Worm (Caenorhabditis elegans) whole organism, L1 larva: ENCODE measurements around the gene srbc-37.

ENCODE experiments used
- C04F5.9 ChIP-seq: sonication (generic microtip); optimal IDR thresholded peaks from 2 replicates; lab custom pipeline; 2016; ENCODE audit warnings: missing genetic modification characterization, missing compliant biosample characterization
- C34B4.2 ChIP-seq: sonication (generic microtip); optimal IDR thresholded peaks from 2 replicates; lab custom pipeline; 2017; ENCODE audit warnings: mild to moderate bottlenecking, missing genetic modification characterization, missing compliant biosample characterization
- aly-2 ChIP-seq: fragments of 150-350 bp; optimal IDR thresholded peaks from 2 replicates; lab custom pipeline; 2014; ENCODE audit warnings: missing biosample characterization, missing genetic modification characterization
- ama-1 ChIP-seq: fragments of 150-350 bp; optimal IDR thresholded peaks from 2 replicates; lab custom pipeline; 2014
- blmp-1 ChIP-seq: fragments of 150-350 bp; optimal IDR thresholded peaks from 2 replicates; lab custom pipeline; 2014; ENCODE audit warnings: missing biosample characterization, missing genetic modification characterization
- ceh-63 ChIP-seq: fragments of 200-800 bp; sonication (Bioruptor generic); optimal IDR thresholded peaks from 2 replicates; lab custom pipeline; 2018; ENCODE audit warnings: mild to moderate bottlenecking, missing genetic modification characterization, missing compliant biosample characterization
- ceh-82 ChIP-seq, 3 experiments: fragments of 150-350 bp in 1 of 3; sonication (generic microtip) in 2 of 3; optimal IDR thresholded peaks; 2 replicates each; lab custom pipeline; 2014 to 2017; ENCODE audit warnings: missing biosample characterization in 3 of 3, missing genetic modification characterization in 3 of 3
- ceh-90 ChIP-seq: sonication (generic microtip); optimal IDR thresholded peaks from 2 replicates; lab custom pipeline; 2016; ENCODE audit warnings: missing genetic modification characterization, missing compliant biosample characterization
- ces-1 ChIP-seq: fragments of 150-350 bp; optimal IDR thresholded peaks from 2 replicates; lab custom pipeline; 2014; ENCODE audit warnings: missing biosample characterization, missing genetic modification reagents, missing genetic modification characterization
- dsc-1 ChIP-seq: sonication (generic microtip); optimal IDR thresholded peaks from 2 replicates; lab custom pipeline; 2016; ENCODE audit warnings: mild to moderate bottlenecking, missing genetic modification characterization, missing compliant biosample characterization
- elt-2 ChIP-seq: sonication (generic microtip); optimal IDR thresholded peaks from 2 replicates; lab custom pipeline; 2016; ENCODE audit warnings: missing genetic modification characterization, mild to moderate bottlenecking, inconsistent platforms, missing compliant biosample characterization, missing genetic modification reagents
- elt-3 ChIP-seq, 6 experiments: fragments of 150-350 bp in 1 of 6; sonication (generic microtip); optimal IDR thresholded peaks; 2 replicates each; lab custom pipeline; 2017 to 2018; ENCODE audit warnings: missing biosample characterization in 6 of 6, missing genetic modification characterization in 6 of 6, inconsistent platforms in 1 of 6
- ets-5 ChIP-seq: fragments of 200-800 bp; sonication (Bioruptor generic); IDR thresholded peaks from 2 replicates; pipeline ENCODE4 v1.3.6; 2022; ENCODE audit warnings: missing genetic modification characterization, missing compliant biosample characterization
- fkh-4 ChIP-seq: sonication (generic microtip); optimal IDR thresholded peaks from 2 replicates; lab custom pipeline; 2016; ENCODE audit warnings: missing compliant biosample characterization, missing genetic modification characterization, borderline replicate concordance
- fos-1 ChIP-seq: fragments of 150-350 bp; optimal IDR thresholded peaks from 2 replicates; lab custom pipeline; 2014; ENCODE audit warnings: missing biosample characterization, missing genetic modification characterization
- grh-1 ChIP-seq: fragments of 200-800 bp; sonication (Bioruptor generic); IDR thresholded peaks from 2 replicates; pipeline ENCODE4 v1.3.6; 2022; ENCODE audit warnings: missing genetic modification reagents, missing genetic modification characterization, missing compliant biosample characterization
- hlh-4 ChIP-seq: sonication (generic microtip); optimal IDR thresholded peaks from 2 replicates; lab custom pipeline; 2016; ENCODE audit warnings: mild to moderate bottlenecking, missing genetic modification characterization, missing compliant biosample characterization
- hpl-2 ChIP-seq: fragments of 150-350 bp; optimal IDR thresholded peaks from 2 replicates; lab custom pipeline; 2014; ENCODE audit warnings: missing biosample characterization, missing genetic modification reagents, missing genetic modification characterization
- irx-1 ChIP-seq: sonication (generic microtip); optimal IDR thresholded peaks from 2 replicates; lab custom pipeline; 2016; ENCODE audit warnings: missing genetic modification characterization, missing compliant biosample characterization
- isw-1 ChIP-seq: fragments of 200-800 bp; sonication (Bioruptor generic); IDR thresholded peaks from 2 replicates; pipeline ENCODE4 v1.3.6; 2022; ENCODE audit warnings: missing genetic modification characterization, missing compliant biosample characterization
- jun-1 ChIP-seq: fragments of 150-350 bp; optimal IDR thresholded peaks from 2 replicates; lab custom pipeline; 2014; ENCODE audit warnings: missing biosample characterization, missing genetic modification reagents, missing genetic modification characterization
- lin-13 ChIP-seq: fragments of 150-350 bp; optimal IDR thresholded peaks from 2 replicates; lab custom pipeline; 2014; ENCODE audit warnings: missing biosample characterization, missing genetic modification reagents, missing genetic modification characterization
- lin-39 ChIP-seq: fragments of 150-350 bp; optimal IDR thresholded peaks from 2 replicates; lab custom pipeline; 2014; ENCODE audit warnings: missing biosample characterization, missing genetic modification reagents, missing genetic modification characterization
- lsy-2 ChIP-seq, 2 experiments: fragments of 150-350 bp; optimal IDR thresholded peaks; 2 replicates each; lab custom pipeline; 2014; ENCODE audit warnings: missing biosample characterization in 2 of 2, missing genetic modification characterization in 2 of 2
- mab-9 ChIP-seq: fragments of 200-800 bp; sonication (Bioruptor generic); IDR thresholded peaks from 2 replicates; pipeline ENCODE4 v1.3.6; 2022; ENCODE audit warnings: missing genetic modification reagents, missing genetic modification characterization, missing compliant biosample characterization
- mdl-1 ChIP-seq, 2 experiments: fragments of 150-350 bp; optimal IDR thresholded peaks; 2 replicates each; lab custom pipeline; 2014 to 2017; ENCODE audit warnings: missing biosample characterization in 2 of 2, missing genetic modification characterization in 2 of 2, inconsistent platforms in 1 of 2
- mep-1 ChIP-seq: fragments of 150-350 bp; optimal IDR thresholded peaks from 2 replicates; lab custom pipeline; 2014; ENCODE audit warnings: missing biosample characterization, missing genetic modification characterization
- nhr-11 ChIP-seq: fragments of 150-350 bp; optimal IDR thresholded peaks from 2 replicates; lab custom pipeline; 2014; ENCODE audit warnings: missing biosample characterization, missing genetic modification characterization
- nhr-19 ChIP-seq: fragments of 200-800 bp; sonication (Bioruptor generic); conservative IDR thresholded peaks from 2 replicates; pipeline ENCODE4 v1.3.6; 2022; ENCODE audit warnings: missing genetic modification characterization, missing compliant biosample characterization
- nhr-28 ChIP-seq: fragments of 150-350 bp; optimal IDR thresholded peaks from 2 replicates; lab custom pipeline; 2014; ENCODE audit warnings: missing biosample characterization, missing genetic modification characterization
- nhr-47 ChIP-seq: sonication (generic microtip); optimal IDR thresholded peaks from 2 replicates; lab custom pipeline; 2016; ENCODE audit warnings: mild to moderate bottlenecking, missing genetic modification characterization, moderate library complexity, missing compliant biosample characterization
- nhr-71 ChIP-seq: sonication (generic microtip); optimal IDR thresholded peaks from 2 replicates; lab custom pipeline; 2016; ENCODE audit warnings: mild to moderate bottlenecking, missing genetic modification characterization, moderate library complexity, missing compliant biosample characterization
- nhr-76 ChIP-seq: sonication (generic microtip); optimal IDR thresholded peaks from 2 replicates; lab custom pipeline; 2017; ENCODE audit warnings: missing biosample characterization, missing genetic modification characterization
- nhr-85 ChIP-seq: sonication (generic microtip); peaks from one replicate; lab custom pipeline; 2016; ENCODE audit warnings: missing genetic modification characterization, inconsistent platforms, missing compliant biosample characterization
- pax-3 ChIP-seq: fragments of 200-800 bp; sonication (Bioruptor generic); optimal IDR thresholded peaks from 2 replicates; lab custom pipeline; 2018; ENCODE audit warnings: mild to moderate bottlenecking, missing genetic modification characterization, moderate library complexity, missing compliant biosample characterization
- pqm-1 ChIP-seq: sonication (generic microtip); optimal IDR thresholded peaks from 3 replicates; lab custom pipeline; 2017; ENCODE audit warnings: missing biosample characterization, missing genetic modification characterization
- rnt-1 ChIP-seq: sonication (generic microtip); optimal IDR thresholded peaks from 2 replicates; lab custom pipeline; 2016; ENCODE audit warnings: mild to moderate bottlenecking, missing genetic modification characterization, moderate library complexity, missing compliant biosample characterization
- skn-1 ChIP-seq: fragments of 150-350 bp; optimal IDR thresholded peaks from 2 replicates; lab custom pipeline; 2014; ENCODE audit warnings: missing biosample characterization, missing genetic modification characterization
- snpc-4 ChIP-seq: fragments of 150-350 bp; optimal IDR thresholded peaks from 2 replicates; lab custom pipeline; 2014; ENCODE audit warnings: missing biosample characterization, missing genetic modification characterization
- sox-4 ChIP-seq: sonication (generic microtip); optimal IDR thresholded peaks from 2 replicates; lab custom pipeline; 2016; ENCODE audit warnings: missing genetic modification characterization, missing compliant biosample characterization
- sptf-1 ChIP-seq: fragments of 150-350 bp; optimal IDR thresholded peaks from 2 replicates; lab custom pipeline; 2014; ENCODE audit warnings: missing biosample characterization, missing genetic modification characterization
- swsn-7 ChIP-seq: sonication (generic microtip); optimal IDR thresholded peaks from 2 replicates; lab custom pipeline; 2016; ENCODE audit warnings: missing genetic modification characterization, missing compliant biosample characterization
- tbx-2 ChIP-seq: sonication (generic microtip); optimal IDR thresholded peaks from 2 replicates; lab custom pipeline; 2016; ENCODE audit warnings: missing genetic modification characterization, missing compliant biosample characterization
- unc-130 ChIP-seq: fragments of 150-350 bp; optimal IDR thresholded peaks from 2 replicates; lab custom pipeline; 2017; ENCODE audit warnings: missing biosample characterization, missing genetic modification characterization, inconsistent platforms
- unc-62 ChIP-seq: fragments of 150-350 bp; optimal IDR thresholded peaks from 2 replicates; lab custom pipeline; 2014; ENCODE audit warnings: missing biosample characterization, missing genetic modification reagents, missing genetic modification characterization
- unc-86 ChIP-seq: sonication (generic microtip); optimal IDR thresholded peaks from 2 replicates; lab custom pipeline; 2016; ENCODE audit warnings: missing genetic modification characterization, missing compliant biosample characterization
- ztf-11 ChIP-seq, 2 experiments: sonication (generic microtip); optimal IDR thresholded peaks; 2 replicates each; lab custom pipeline; 2016 to 2017; ENCODE audit warnings: missing genetic modification characterization in 2 of 2, missing biosample characterization in 1 of 2, missing compliant biosample characterization in 1 of 2

srbc-37 gene

ce11 chrV:728822-729493 lies 26.6 kb downstream of the srbc-37 start (continued):
- TF ChIP-seq ztf-11 (tag; optimal IDR thresholded peaks at IDR 0.05; lab: Kevin White, UChicago) (no peak), ama-1 (peak; percentile 79), nhr-19 (peak; percentile 93), nhr-28 (tag; lab: Kevin White, UChicago) (no peak), elt-3 (tag; optimal IDR thresholded peaks at IDR 0.05; lab: Kevin White, UChicago) (peak in 2 of 6 experiments; percentile 13 to 83), unc-130 (tag; lab: Kevin White, UChicago) (peak; percentile 68), unc-86 (tag; lab: Kevin White, UChicago) (no peak), sox-4 (tag; lab: Kevin White, UChicago) (no peak), hpl-2 (GFP tag; lab: Kevin White, UChicago) (no peak), aly-2 (no peak), lsy-2 (tag; optimal IDR thresholded peaks at IDR 0.05; lab: Kevin White, UChicago) (peak; percentile 38 to 62), lin-13 (GFP tag; lab: Kevin White, UChicago) (no peak), fkh-4 (tag; lab: Kevin White, UChicago) (no peak), rnt-1 (tag; lab: Kevin White, UChicago) (peak; percentile 80), mdl-1 (tag; optimal IDR thresholded peaks at IDR 0.05; lab: Kevin White, UChicago) (peak in 1 of 2 experiments; percentile 86), ets-5 (GFP tag; lab: Robert Waterston, UW) (no peak), ceh-63 (GFP tag; lab: Kevin White, UChicago) (no peak), fos-1 (tag; lab: Kevin White, UChicago) (no peak), ces-1 (GFP tag; lab: Kevin White, UChicago) (no peak), hlh-4 (tag; lab: Kevin White, UChicago) (no peak), blmp-1 (tag; lab: Kevin White, UChicago) (peak; percentile 54), elt-2 (peak; percentile 7), jun-1 (tag; lab: Kevin White, UChicago) (no peak), mab-9 (no peak), snpc-4 (no peak), ceh-90 (no peak), nhr-47 (tag; lab: Kevin White, UChicago) (peak; percentile 57), isw-1 (GFP tag; lab: Robert Waterston, UW) (no peak), irx-1 (tag; lab: Kevin White, UChicago) (peak; percentile 28), pax-3 (no peak), nhr-71 (peak; percentile 96), swsn-7 (tag; lab: Kevin White, UChicago) (peak; percentile 39), lin-39 (no peak), mep-1 (tag; lab: Kevin White, UChicago) (peak; percentile 47), C34B4.2 (tag; lab: Kevin White, UChicago) (no peak), grh-1 (GFP tag; lab: Robert Waterston, UW) (peak; percentile 30; the same call in 1 of the 2 replicates), tbx-2 (tag; lab: Kevin White, UChicago) (peak; percentile 71), unc-62 (GFP tag; lab: Kevin White, UChicago) (no peak), nhr-11 (tag; lab: Kevin White, UChicago) (no peak), sptf-1 (no peak), skn-1 (tag; lab: Kevin White, UChicago) (no peak), ceh-82 (tag; optimal IDR thresholded peaks at IDR 0.05; lab: Kevin White, UChicago) (no peak), pqm-1 (tag; lab: Kevin White, UChicago) (no peak), C04F5.9 (peak; percentile 44), nhr-76 (tag; lab: Kevin White, UChicago) (no peak), nhr-85 (peak; percentile 75), dsc-1 (tag; lab: Kevin White, UChicago) (no peak)
